Worm (Caenorhabditis elegans) whole organism, late embryonic: Measurements from ENCODE around the gene Y44A6C.2.

Experiments
- C08G9.2 ChIP-seq: sonication (generic microtip); optimal IDR thresholded peaks from 2 replicates; lab custom pipeline; 2016; ENCODE audit warnings: mild to moderate bottlenecking, missing genetic modification characterization, moderate library complexity, missing compliant biosample characterization
- K02D7.2 ChIP-seq: sonication (generic microtip); optimal IDR thresholded peaks from 2 replicates; lab custom pipeline; 2017; ENCODE audit warnings: mild to moderate bottlenecking, missing genetic modification characterization, missing compliant biosample characterization
- K09A11.1 ChIP-seq: sonication (generic microtip); optimal IDR thresholded peaks from 2 replicates; lab custom pipeline; 2017; ENCODE audit warnings: antibody characterized with exemption, mild to moderate bottlenecking, missing genetic modification characterization, missing compliant biosample characterization; ENCODE audit not compliant: insufficient read depth
- ahr-1 ChIP-seq: sonication (generic microtip); optimal IDR thresholded peaks from 2 replicates; lab custom pipeline; 2016; ENCODE audit warnings: missing genetic modification characterization, missing compliant biosample characterization
- ama-1 ChIP-seq: fragments of 150-350 bp; optimal IDR thresholded peaks from 2 replicates; lab custom pipeline; 2014
- ceh-14 ChIP-seq: sonication (generic microtip); optimal IDR thresholded peaks from 2 replicates; lab custom pipeline; 2016; ENCODE audit warnings: missing genotype, missing genetic modification characterization, missing compliant biosample characterization
- ceh-18 ChIP-seq: sonication (generic microtip); optimal IDR thresholded peaks from 2 replicates; lab custom pipeline; 2016; ENCODE audit warnings: missing genetic modification characterization, missing compliant biosample characterization
- ceh-24 ChIP-seq: sonication (generic microtip); optimal IDR thresholded peaks from 2 replicates; lab custom pipeline; 2016; ENCODE audit warnings: mild to moderate bottlenecking, missing genetic modification characterization, missing compliant biosample characterization
- ceh-34 ChIP-seq: sonication (generic microtip); optimal IDR thresholded peaks from 2 replicates; lab custom pipeline; 2016; ENCODE audit warnings: mild to moderate bottlenecking, missing genetic modification characterization, missing compliant biosample characterization
- ceh-45 ChIP-seq: fragments of 200-800 bp; sonication (Bioruptor generic); IDR thresholded peaks from 2 replicates; pipeline ENCODE4 v1.3.6; 2022; ENCODE audit warnings: missing genetic modification reagents, missing genetic modification characterization, missing compliant biosample characterization
- ceh-6 ChIP-seq: fragments of 200-800 bp; sonication (Bioruptor generic); optimal IDR thresholded peaks from 2 replicates; lab custom pipeline; 2018; ENCODE audit warnings: mild to moderate bottlenecking, missing genetic modification characterization, missing compliant biosample characterization
- ceh-9 ChIP-seq: sonication (generic microtip); optimal IDR thresholded peaks from 2 replicates; lab custom pipeline; 2016; ENCODE audit warnings: mild to moderate bottlenecking, missing genetic modification characterization, inconsistent platforms, missing compliant biosample characterization
- che-1 ChIP-seq: sonication (generic microtip); optimal IDR thresholded peaks from 2 replicates; lab custom pipeline; 2016; ENCODE audit warnings: mild to moderate bottlenecking, missing genetic modification characterization, missing compliant biosample characterization
- dve-1 ChIP-seq: sonication (generic microtip); optimal IDR thresholded peaks from 2 replicates; lab custom pipeline; 2017; ENCODE audit warnings: antibody characterized with exemption, mild to moderate bottlenecking, missing genetic modification characterization, missing compliant biosample characterization
- elt-2 ChIP-seq: sonication (generic microtip); optimal IDR thresholded peaks from 2 replicates; lab custom pipeline; 2016; ENCODE audit warnings: missing genetic modification reagents, missing genetic modification characterization, missing compliant biosample characterization
- eyg-1 ChIP-seq: sonication (generic microtip); optimal IDR thresholded peaks from 2 replicates; lab custom pipeline; 2016; ENCODE audit warnings: missing genotype, missing genetic modification characterization, missing compliant biosample characterization
- fax-1 ChIP-seq: sonication (generic microtip); optimal IDR thresholded peaks from 2 replicates; lab custom pipeline; 2016; ENCODE audit warnings: missing genotype, missing genetic modification characterization, missing compliant biosample characterization
- fkh-6 ChIP-seq: sonication (generic microtip); optimal IDR thresholded peaks from 2 replicates; lab custom pipeline; 2016; ENCODE audit warnings: missing genetic modification characterization, missing compliant biosample characterization
- hlh-30 ChIP-seq: sonication (generic microtip); optimal IDR thresholded peaks from 2 replicates; lab custom pipeline; 2017; ENCODE audit warnings: antibody characterized with exemption, missing genetic modification characterization, missing compliant biosample characterization; ENCODE audit not compliant: insufficient read depth
- lim-6 ChIP-seq: sonication (generic microtip); optimal IDR thresholded peaks from 2 replicates; lab custom pipeline; 2016; ENCODE audit warnings: missing genetic modification characterization, missing compliant biosample characterization
- nfya-1 ChIP-seq: sonication (generic microtip); optimal IDR thresholded peaks from 2 replicates; lab custom pipeline; 2017; ENCODE audit warnings: missing genetic modification characterization, mild to moderate bottlenecking, missing compliant biosample characterization, antibody characterized with exemption, moderate library complexity
- nhr-232 ChIP-seq: sonication (generic microtip); optimal IDR thresholded peaks from 2 replicates; lab custom pipeline; 2016; ENCODE audit warnings: missing genetic modification characterization, missing compliant biosample characterization
- npax-4 ChIP-seq: sonication (generic microtip); optimal IDR thresholded peaks from 2 replicates; lab custom pipeline; 2016; ENCODE audit warnings: missing genetic modification characterization, missing compliant biosample characterization
- pat-9 ChIP-seq: fragments of 200-800 bp; sonication (Bioruptor generic); optimal IDR thresholded peaks from 2 replicates; lab custom pipeline; 2018; ENCODE audit warnings: mild to moderate bottlenecking, missing genetic modification characterization, moderate library complexity, missing compliant biosample characterization
- pqm-1 ChIP-seq: sonication (generic microtip); optimal IDR thresholded peaks from 2 replicates; lab custom pipeline; 2016; ENCODE audit warnings: missing genetic modification characterization, missing compliant biosample characterization
- ref-2 ChIP-seq: sonication (generic microtip); optimal IDR thresholded peaks from 2 replicates; lab custom pipeline; 2016; ENCODE audit warnings: missing genetic modification characterization, missing compliant biosample characterization
- rnt-1 ChIP-seq: sonication (generic microtip); optimal IDR thresholded peaks from 2 replicates; lab custom pipeline; 2016; ENCODE audit warnings: missing genetic modification characterization, missing compliant biosample characterization
- sdc-2 ChIP-seq: sonication (generic microtip); optimal IDR thresholded peaks from 2 replicates; lab custom pipeline; 2016; ENCODE audit warnings: missing genotype, missing genetic modification characterization, missing compliant biosample characterization
- sox-2 ChIP-seq: fragments of 200-800 bp; sonication (Bioruptor generic); IDR thresholded peaks from 2 replicates; pipeline ENCODE4 v1.3.6; 2022; ENCODE audit warnings: missing genetic modification reagents, missing genetic modification characterization, missing compliant biosample characterization
- syd-9 ChIP-seq: sonication (generic microtip); optimal IDR thresholded peaks from 2 replicates; lab custom pipeline; 2016; ENCODE audit warnings: mild to moderate bottlenecking, missing genetic modification characterization, moderate library complexity, missing compliant biosample characterization
- tbx-2 ChIP-seq: sonication (generic microtip); optimal IDR thresholded peaks from 2 replicates; lab custom pipeline; 2016; ENCODE audit warnings: missing genetic modification characterization, missing compliant biosample characterization
- ttx-3 ChIP-seq: sonication (generic microtip); optimal IDR thresholded peaks from 2 replicates; lab custom pipeline; 2016; ENCODE audit warnings: missing genetic modification reagents, missing genetic modification characterization, missing compliant biosample characterization
- unc-42 ChIP-seq: sonication (generic microtip); optimal IDR thresholded peaks from 2 replicates; lab custom pipeline; 2016; ENCODE audit warnings: missing genotype, missing genetic modification characterization, missing compliant biosample characterization
- unc-55 ChIP-seq: sonication (generic microtip); optimal IDR thresholded peaks from 2 replicates; lab custom pipeline; 2017; ENCODE audit warnings: missing biosample characterization, missing genetic modification reagents, missing genetic modification characterization
- ztf-16 ChIP-seq: sonication (generic microtip); optimal IDR thresholded peaks from 2 replicates; lab custom pipeline; 2017; ENCODE audit warnings: missing genetic modification characterization, missing compliant biosample characterization

The Y44A6C.2 gene

ce11 chrV:20752609-20753102 is 30.6 kb downstream of the Y44A6C.2 start, which contains the start of gene pha-4:
TSS of gene pha-4 (plus strand) at chrV:20753052.
- TF ChIP-seq elt-2 (tag; lab: Kevin White, UChicago) (peak; percentile 82), ahr-1 (no peak), ceh-18 (tag; lab: Kevin White, UChicago) (peak; percentile 9), tbx-2 (tag; lab: Kevin White, UChicago) (peak; percentile 9), unc-42 (tag; lab: Kevin White, UChicago) (no peak), hlh-30 (no peak), pqm-1 (tag; lab: Kevin White, UChicago) (no peak)

- TF ChIP-seq sdc-2 (tag; lab: Kevin White, UChicago) (no peak), che-1 (no peak), pqm-1 (tag; lab: Kevin White, UChicago) (no peak), eyg-1 (tag; lab: Kevin White, UChicago) (no peak), ztf-16 (tag; lab: Kevin White, UChicago) (no peak), lim-6 (tag; lab: Kevin White, UChicago) (no peak), unc-42 (tag; lab: Kevin White, UChicago) (no peak), dve-1 (no peak), ceh-18 (tag; lab: Kevin White, UChicago) (no peak), ref-2 (tag; lab: Kevin White, UChicago) (no peak), ceh-45 (GFP tag; lab: Robert Waterston, UW) (no peak), ama-1 (lab: Kevin White, UChicago) (no peak), C08G9.2 (tag; lab: Kevin White, UChicago) (no peak), nfya-1 (tag; lab: Kevin White, UChicago) (no peak), sox-2 (GFP tag; lab: Robert Waterston, UW) (no peak), ceh-34 (tag; lab: Kevin White, UChicago) (no peak), syd-9 (tag; lab: Kevin White, UChicago) (no peak), fax-1 (tag; lab: Kevin White, UChicago) (no peak), ceh-9 (tag; lab: Kevin White, UChicago) (no peak), pat-9 (no peak)
- TF ChIP-seq, all 69 proteins: peak for 0
Observed at ce11 chrV:20753838-20754503, 31.9 kb downstream of the Y44A6C.2 start.

ce11 chrV:20755494-20755893 is 33.5 kb downstream of the Y44A6C.2 start:
- TF ChIP-seq ceh-14 (tag; lab: Kevin White, UChicago) (no peak), syd-9 (tag; lab: Kevin White, UChicago) (no peak), nhr-232 (tag; lab: Kevin White, UChicago) (no peak), ceh-24 (no peak), npax-4 (tag; lab: Kevin White, UChicago) (no peak), ztf-16 (tag; lab: Kevin White, UChicago) (no peak), ceh-45 (GFP tag; lab: Robert Waterston, UW) (no peak), K02D7.2 (tag; lab: Kevin White, UChicago) (no peak), unc-55 (no peak), ceh-9 (tag; lab: Kevin White, UChicago) (no peak), pat-9 (no peak), ceh-6 (GFP tag; lab: Kevin White, UChicago) (no peak), elt-2 (tag; lab: Kevin White, UChicago) (no peak), unc-42 (tag; lab: Kevin White, UChicago) (no peak), ahr-1 (no peak), ttx-3 (no peak), K09A11.1 (no peak), rnt-1 (tag; lab: Kevin White, UChicago) (no peak), ref-2 (tag; lab: Kevin White, UChicago) (no peak), fkh-6 (no peak)
